Fruit fly (Drosophila melanogaster) whole organism, embryonic: ENCODE data around the gene CG14000.

Experiments
- CG17568 ChIP-seq: fragments of 200-800 bp; sonication (Bioruptor generic); optimal IDR thresholded peaks from 2 replicates; lab custom pipeline; 2018; ENCODE audit warnings: missing biosample characterization, mild to moderate bottlenecking, missing genetic modification characterization, moderate library complexity
- CG2116 ChIP-seq: fragments of 200-800 bp; sonication (Bioruptor generic); optimal IDR thresholded peaks from 3 replicates; lab custom pipeline; 2018; ENCODE audit warnings: missing biosample characterization, mild to moderate bottlenecking, missing genetic modification characterization
- CG9817 ChIP-seq: fragments of 200-800 bp; sonication (Bioruptor generic); optimal IDR thresholded peaks from 2 replicates; lab custom pipeline; 2018; ENCODE audit warnings: missing biosample characterization, mild to moderate bottlenecking, missing genetic modification characterization, moderate library complexity
- Sin3A ChIP-seq: fragments of >200 bp; optimal IDR thresholded peaks from 2 replicates; lab custom pipeline; 2018
- Trl ChIP-seq, 3 experiments: fragments of >200 bp in 2 of 3; fragments of 200-800 bp in 1 of 3; sonication (Bioruptor generic) in 1 of 3; optimal IDR thresholded peaks; 2 replicates in 1 of 3; 3 replicates in 2 of 3; lab custom pipeline; 2016 to 2017; ENCODE audit warnings: missing biosample characterization in 1 of 3, missing genetic modification characterization in 1 of 3
- cwo ChIP-seq: fragments of 200-800 bp; sonication (Bioruptor generic); optimal IDR thresholded peaks from 3 replicates; lab custom pipeline; 2017; ENCODE audit warnings: missing biosample characterization, missing genetic modification characterization, mild to moderate bottlenecking, moderate library complexity, missing genetic modification reagents

- no peak for TF ChIP-seq Sin3A
- TF ChIP-seq Trl (optimal IDR thresholded peaks at IDR 0.05; lab: Kevin White, UChicago), result no peak
- no peak for TF ChIP-seq Trl (GFP tag; optimal IDR thresholded peaks at IDR 0.05; lab: Kevin White, UChicago)
- no peak for TF ChIP-seq CG17568 (GFP tag; lab: Kevin White, UChicago)
- no peak for TF ChIP-seq cwo (GFP tag; lab: Kevin White, UChicago)
- no peak for TF ChIP-seq CG2116 (GFP tag; lab: Kevin White, UChicago)
- no peak for TF ChIP-seq CG9817
Observed at dm6 chr2L:5885702-5886101, 24.4 kb downstream of the CG14000 start, which contains the start of gene CG9029.
